Worm (Caenorhabditis elegans) whole organism, early embryonic: ENCODE measurements around the gene sdz-38.

Experiments used
- F13C5.2 ChIP-seq: sonication (generic microtip); optimal IDR thresholded peaks from 2 replicates; lab custom pipeline; 2017; ENCODE audit warnings: mild to moderate bottlenecking, missing genetic modification characterization, inconsistent platforms, missing compliant biosample characterization
- aly-1 ChIP-seq: sonication (generic microtip); optimal IDR thresholded peaks from 2 replicates; lab custom pipeline; 2016; ENCODE audit warnings: missing genetic modification characterization, missing compliant biosample characterization
- ama-1 ChIP-seq: fragments of 150-350 bp; optimal IDR thresholded peaks from 2 replicates; lab custom pipeline; 2014
- ceh-13 ChIP-seq: fragments of 200-800 bp; sonication (Bioruptor generic); optimal IDR thresholded peaks from 2 replicates; lab custom pipeline; 2018; ENCODE audit warnings: mild to moderate bottlenecking, missing genetic modification characterization, missing compliant biosample characterization
- ceh-36 ChIP-seq: sonication (generic microtip); optimal IDR thresholded peaks from 2 replicates; lab custom pipeline; 2016; ENCODE audit warnings: missing genetic modification characterization, inconsistent platforms, missing compliant biosample characterization
- ets-7 ChIP-seq: sonication (generic microtip); optimal IDR thresholded peaks from 2 replicates; lab custom pipeline; 2016; ENCODE audit warnings: missing genotype, missing genetic modification characterization, missing compliant biosample characterization
- flt-1 ChIP-seq: fragments of 200-800 bp; sonication (Bioruptor generic); IDR thresholded peaks from 2 replicates; pipeline ENCODE4 v1.3.6; 2022; ENCODE audit warnings: missing genetic modification characterization, missing compliant biosample characterization
- hmbx-1 ChIP-seq: sonication (generic microtip); optimal IDR thresholded peaks from 2 replicates; lab custom pipeline; 2016; ENCODE audit warnings: mild to moderate bottlenecking, missing genetic modification characterization, missing compliant biosample characterization
- hmg-4 ChIP-seq: fragments of 200-800 bp; sonication (Bioruptor generic); optimal IDR thresholded peaks from 2 replicates; lab custom pipeline; 2018; ENCODE audit warnings: mild to moderate bottlenecking, missing genetic modification characterization, missing compliant biosample characterization
- hnd-1 ChIP-seq: sonication (generic microtip); optimal IDR thresholded peaks from 2 replicates; lab custom pipeline; 2016; ENCODE audit warnings: missing genetic modification characterization, missing compliant biosample characterization
- pes-1 ChIP-seq: fragments of 200-800 bp; sonication (Bioruptor generic); IDR thresholded peaks from 2 replicates; pipeline ENCODE4 v1.3.6; 2022; ENCODE audit warnings: missing genetic modification reagents, missing genetic modification characterization, missing compliant biosample characterization
- scrt-1 ChIP-seq: fragments of 200-800 bp; sonication (Bioruptor generic); IDR thresholded peaks from 2 replicates; pipeline ENCODE4 v1.3.6; 2022; ENCODE audit warnings: missing genetic modification characterization, missing compliant biosample characterization
- tbx-11 ChIP-seq: fragments of 200-800 bp; sonication (Bioruptor generic); IDR thresholded peaks from 2 replicates; pipeline ENCODE4 v1.3.6; 2022; ENCODE audit warnings: missing genetic modification characterization, missing compliant biosample characterization

DNA sequence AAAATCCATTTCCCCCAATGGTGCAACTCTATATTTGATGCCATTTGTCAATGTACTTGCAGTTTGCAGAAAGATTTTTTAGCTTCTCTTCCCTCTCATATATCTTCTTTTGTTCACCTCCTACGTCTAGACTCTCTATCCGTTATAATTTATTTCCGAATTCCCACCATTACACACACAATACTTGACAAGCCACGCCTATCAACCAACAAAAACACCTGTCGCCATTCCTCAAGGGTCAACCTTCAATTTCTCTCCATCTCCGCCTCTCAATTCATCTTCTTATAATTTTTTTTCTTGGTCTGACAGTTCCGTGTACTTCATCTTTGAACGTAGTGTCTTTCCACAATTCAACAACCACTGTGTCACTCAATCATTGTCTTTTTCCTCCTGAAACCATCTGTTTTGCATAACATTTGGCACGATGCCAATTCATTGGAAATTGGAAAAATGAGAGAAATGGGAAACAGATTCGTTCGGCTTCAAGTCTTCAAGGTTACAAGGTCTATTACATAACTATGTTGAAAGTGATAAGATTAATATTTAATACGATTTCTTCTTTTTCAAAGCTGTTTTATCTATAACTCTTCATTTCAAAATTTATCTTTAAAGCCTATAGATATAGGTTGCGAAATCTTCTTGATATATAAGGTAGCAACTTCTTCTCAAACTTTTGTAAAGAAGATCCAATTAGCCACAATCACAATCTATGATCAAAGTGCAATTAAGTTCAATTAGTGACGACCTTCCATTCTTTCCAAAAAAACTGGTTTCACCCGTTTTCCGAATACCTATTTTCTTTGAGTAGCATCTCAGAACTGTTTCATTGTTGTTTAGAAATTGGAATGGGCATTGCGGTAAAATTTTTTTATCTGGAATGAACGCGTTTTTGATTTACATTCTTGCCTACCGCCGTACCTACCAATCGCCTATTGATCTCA lies 5.2 kb upstream of the sdz-38 start:
- TF ChIP-seq tbx-11 (GFP tag; lab: Robert Waterston, UW) (no peak), ama-1 (no peak), ets-7 (tag; lab: Kevin White, UChicago) (no peak), ceh-36 (tag; lab: Kevin White, UChicago) (no peak), flt-1 (GFP tag; lab: Robert Waterston, UW) (no peak), aly-1 (no peak), F13C5.2 (tag; lab: Kevin White, UChicago) (no peak), pes-1 (GFP tag; lab: Robert Waterston, UW) (no peak), hmg-4 (GFP tag; lab: Kevin White, UChicago) (no peak), hmbx-1 (tag; lab: Kevin White, UChicago) (no peak), hnd-1 (tag; lab: Kevin White, UChicago) (no peak), ceh-13 (no peak), scrt-1 (GFP tag; lab: Robert Waterston, UW) (no peak)
